Fruit fly (Drosophila melanogaster) whole organism, embryonic: ENCODE measurements around the gene SMC6.

Experiments used
- B-H2 ChIP-seq: fragments of 200-800 bp; sonication (Bioruptor generic); optimal IDR thresholded peaks from 2 replicates; lab custom pipeline; 2018; ENCODE audit warnings: missing biosample characterization, mild to moderate bottlenecking, missing genetic modification characterization
- Bgb ChIP-seq: fragments of 200-800 bp; sonication (Bioruptor generic); IDR thresholded peaks from 2 replicates; pipeline ENCODE4 v1.3.6; 2022; ENCODE audit warnings: missing biosample characterization, missing genetic modification characterization; ENCODE audit not compliant: partially characterized antibody
- CG10267 ChIP-seq: fragments of 200-800 bp; sonication (Bioruptor generic); optimal IDR thresholded peaks from 2 replicates; lab custom pipeline; 2018; ENCODE audit warnings: missing biosample characterization, mild to moderate bottlenecking, missing genetic modification characterization, moderate library complexity
- CG12219 ChIP-seq: fragments of 200-800 bp; sonication (Bioruptor generic); optimal IDR thresholded peaks from 3 replicates; lab custom pipeline; 2018; ENCODE audit warnings: missing biosample characterization, mild to moderate bottlenecking, missing genetic modification characterization
- CG12299 ChIP-seq: fragments of 200-800 bp; sonication (Bioruptor generic); optimal IDR thresholded peaks from 2 replicates; lab custom pipeline; 2018; ENCODE audit warnings: missing biosample characterization, mild to moderate bottlenecking, missing genetic modification characterization
- CG12391 ChIP-seq: fragments of 200-800 bp; sonication (Bioruptor generic); optimal IDR thresholded peaks from 3 replicates; lab custom pipeline; 2018; ENCODE audit warnings: missing biosample characterization, mild to moderate bottlenecking, missing genetic modification characterization, moderate library complexity
- CG13287 ChIP-seq: fragments of 200-800 bp; sonication (Bioruptor generic); IDR thresholded peaks from 2 replicates; pipeline ENCODE4 v1.3.6; 2022; ENCODE audit warnings: missing biosample characterization, missing genetic modification characterization; ENCODE audit not compliant: partially characterized antibody
- CG14441 ChIP-seq: fragments of 200-800 bp; sonication (Bioruptor generic); IDR thresholded peaks from 2 replicates; pipeline ENCODE4 v1.3.6; 2022; ENCODE audit warnings: missing biosample characterization, missing genetic modification characterization
- CG15696 ChIP-seq: fragments of 200-800 bp; sonication (Bioruptor generic); optimal IDR thresholded peaks from 2 replicates; lab custom pipeline; 2019; ENCODE audit warnings: missing biosample characterization, mild to moderate bottlenecking, missing genetic modification characterization, moderate library complexity
- CG17385 ChIP-seq: fragments of 200-800 bp; sonication (Bioruptor generic); optimal IDR thresholded peaks from 3 replicates; lab custom pipeline; 2018; ENCODE audit warnings: missing biosample characterization, mild to moderate bottlenecking, missing genetic modification characterization
- CG17829 ChIP-seq: fragments of 200-800 bp; optimal IDR thresholded peaks from 2 replicates; lab custom pipeline; 2019; ENCODE audit warnings: missing biosample characterization, mild to moderate bottlenecking, missing genetic modification characterization, moderate library complexity
- CG18599 ChIP-seq: fragments of 200-800 bp; sonication (Bioruptor generic); optimal IDR thresholded peaks from 3 replicates; lab custom pipeline; 2017; ENCODE audit warnings: missing biosample characterization, missing genetic modification characterization, mild to moderate bottlenecking, moderate library complexity, missing genetic modification reagents
- CG31388 ChIP-seq: fragments of 200-800 bp; sonication (Bioruptor generic); optimal IDR thresholded peaks from 2 replicates; lab custom pipeline; 2016; ENCODE audit warnings: missing biosample characterization, missing genetic modification characterization
- CG32772 ChIP-seq: fragments of 200-800 bp; sonication (Bioruptor generic); IDR thresholded peaks from 2 replicates; pipeline ENCODE4 v1.3.6; 2022; ENCODE audit warnings: missing biosample characterization, missing genetic modification characterization
- CG34224 ChIP-seq: fragments of 200-800 bp; sonication (Bioruptor generic); IDR thresholded peaks from 3 replicates; pipeline ENCODE4 v1.3.6; 2022; ENCODE audit warnings: missing biosample characterization, missing genetic modification characterization; ENCODE audit not compliant: partially characterized antibody
- CG6683 ChIP-seq: fragments of 200-800 bp; sonication (Bioruptor generic); optimal IDR thresholded peaks from 2 replicates; lab custom pipeline; 2017; ENCODE audit warnings: missing biosample characterization, mild to moderate bottlenecking, missing genetic modification characterization, missing genetic modification reagents
- CG6791 ChIP-seq: fragments of 200-800 bp; sonication (Bioruptor generic); IDR thresholded peaks from 3 replicates; pipeline ENCODE4 v1.3.6; 2022; ENCODE audit warnings: missing biosample characterization, missing genetic modification characterization; ENCODE audit not compliant: partially characterized antibody
- CG6854 ChIP-seq: fragments of 200-800 bp; sonication (Bioruptor generic); optimal IDR thresholded peaks from 3 replicates; lab custom pipeline; 2017; ENCODE audit warnings: missing biosample characterization, mild to moderate bottlenecking, missing genetic modification characterization
- CG7963 ChIP-seq: fragments of 200-800 bp; sonication (Bioruptor generic); IDR thresholded peaks from 3 replicates; pipeline ENCODE4 v1.3.6; 2022; ENCODE audit warnings: missing biosample characterization, missing genetic modification characterization; ENCODE audit not compliant: partially characterized antibody
- CG9797 ChIP-seq: fragments of 200-800 bp; sonication (Bioruptor generic); optimal IDR thresholded peaks from 3 replicates; lab custom pipeline; 2018; ENCODE audit warnings: missing biosample characterization, mild to moderate bottlenecking, missing genetic modification characterization
- CoRest ChIP-seq: fragments of 200-800 bp; sonication (Bioruptor generic); optimal IDR thresholded peaks from 3 replicates; lab custom pipeline; 2018; ENCODE audit warnings: missing biosample characterization, mild to moderate bottlenecking, missing genetic modification characterization, moderate library complexity
- CrebB ChIP-seq: fragments of 200-800 bp; sonication (Bioruptor generic); optimal IDR thresholded peaks from 3 replicates; lab custom pipeline; 2018; ENCODE audit warnings: missing biosample characterization, mild to moderate bottlenecking, missing genetic modification characterization
- Dbx ChIP-seq: fragments of 200-800 bp; sonication (Bioruptor generic); IDR thresholded peaks from 3 replicates; pipeline ENCODE4 v1.3.6; 2022; ENCODE audit warnings: missing biosample characterization, missing genetic modification characterization
- Dll ChIP-seq: fragments of 200-800 bp; sonication (Bioruptor generic); IDR thresholded peaks from 4 replicates; pipeline ENCODE4 v1.3.6; 2022; ENCODE audit warnings: missing biosample characterization, missing genetic modification characterization; ENCODE audit not compliant: partially characterized antibody
- Dref ChIP-seq: fragments of 200-800 bp; sonication (Bioruptor generic); IDR thresholded peaks from 2 replicates; pipeline ENCODE4 v1.3.6; 2022; ENCODE audit warnings: missing biosample characterization, missing genetic modification characterization
- Ets97D ChIP-seq: fragments of 200-800 bp; sonication (Bioruptor generic); optimal IDR thresholded peaks from 3 replicates; lab custom pipeline; 2016; ENCODE audit warnings: missing biosample characterization, missing genetic modification characterization
- Lhr ChIP-seq: fragments of 200-800 bp; sonication (Bioruptor generic); optimal IDR thresholded peaks from 3 replicates; lab custom pipeline; 2017; ENCODE audit warnings: mild to moderate bottlenecking, missing biosample characterization, missing genetic modification reagents, missing genetic modification characterization
- MTF-1 ChIP-seq: fragments of 200-800 bp; sonication (Bioruptor generic); optimal IDR thresholded peaks from 2 replicates; lab custom pipeline; 2018; ENCODE audit warnings: missing biosample characterization, mild to moderate bottlenecking, missing genetic modification characterization, borderline replicate concordance
- Poxn ChIP-seq: fragments of 200-800 bp; sonication (Bioruptor generic); IDR thresholded peaks from 2 replicates; pipeline ENCODE4 v1.3.6; 2022; ENCODE audit warnings: missing biosample characterization, missing genetic modification characterization
- YL-1 ChIP-seq: fragments of 200-800 bp; sonication (Bioruptor generic); optimal IDR thresholded peaks from 3 replicates; lab custom pipeline; 2017; ENCODE audit warnings: missing biosample characterization, mild to moderate bottlenecking, missing genetic modification characterization
- al ChIP-seq: fragments of 200-800 bp; sonication (Bioruptor generic); IDR thresholded peaks from 2 replicates; pipeline ENCODE4 v1.3.6; 2022; ENCODE audit warnings: missing biosample characterization, missing genetic modification characterization
- amos ChIP-seq: fragments of 200-800 bp; sonication (Bioruptor generic); IDR thresholded peaks from 2 replicates; pipeline ENCODE4 v1.3.6; 2022; ENCODE audit warnings: missing biosample characterization, missing genetic modification characterization; ENCODE audit not compliant: partially characterized antibody
- ato ChIP-seq: fragments of 200-800 bp; sonication (Bioruptor generic); IDR thresholded peaks from 2 replicates; pipeline ENCODE4 v1.3.6; 2022; ENCODE audit warnings: missing biosample characterization, missing genetic modification characterization; ENCODE audit not compliant: partially characterized antibody
- az2 ChIP-seq: fragments of 200-800 bp; sonication (Bioruptor generic); optimal IDR thresholded peaks from 3 replicates; lab custom pipeline; 2016; ENCODE audit warnings: missing biosample characterization, missing genetic modification characterization
- bowl ChIP-seq: fragments of 200-800 bp; sonication (Bioruptor generic); IDR thresholded peaks from 2 replicates; pipeline ENCODE4 v1.3.6; 2022; ENCODE audit warnings: missing biosample characterization, missing genetic modification characterization
- chinmo ChIP-seq: fragments of 200-800 bp; sonication (Bioruptor generic); IDR thresholded peaks from 4 replicates; pipeline ENCODE4 v1.3.6; 2022; ENCODE audit warnings: missing biosample characterization, missing genetic modification characterization; ENCODE audit not compliant: partially characterized antibody
- ci ChIP-seq: fragments of 200-800 bp; sonication (Bioruptor generic); IDR thresholded peaks from 3 replicates; pipeline ENCODE4 v1.3.6; 2022; ENCODE audit warnings: missing biosample characterization, missing genetic modification characterization
- dmrt11E ChIP-seq: fragments of 200-800 bp; sonication (Bioruptor generic); optimal IDR thresholded peaks from 3 replicates; lab custom pipeline; 2018; ENCODE audit warnings: missing biosample characterization, mild to moderate bottlenecking, missing genetic modification characterization, moderate library complexity
- ems ChIP-seq: fragments of 200-800 bp; sonication (Bioruptor generic); optimal IDR thresholded peaks from 3 replicates; lab custom pipeline; 2016; ENCODE audit warnings: missing biosample characterization, missing genetic modification characterization
- ftz-f1 ChIP-seq: fragments of 200-800 bp; sonication (Bioruptor generic); optimal IDR thresholded peaks from 2 replicates; lab custom pipeline; 2016; ENCODE audit warnings: missing biosample characterization, missing genetic modification characterization
- gro ChIP-seq: fragments of 200-800 bp; sonication (Bioruptor generic); optimal IDR thresholded peaks from 2 replicates; lab custom pipeline; 2016; ENCODE audit warnings: missing biosample characterization, missing genetic modification characterization
- her ChIP-seq: fragments of 200-800 bp; sonication (Bioruptor generic); optimal IDR thresholded peaks from 2 replicates; lab custom pipeline; 2016; ENCODE audit warnings: missing biosample characterization, missing genetic modification characterization
- insv ChIP-seq, 2 experiments: fragments of 200-800 bp; sonication (Bioruptor generic); optimal IDR thresholded peaks; 3 replicates each; lab custom pipeline; 2016 to 2018; ENCODE audit warnings: missing biosample characterization in 2 of 2, missing genetic modification characterization in 2 of 2
- kay ChIP-seq: fragments of 200-800 bp; sonication (Bioruptor generic); optimal IDR thresholded peaks from 2 replicates; lab custom pipeline; 2016; ENCODE audit warnings: missing biosample characterization, missing genetic modification characterization
- peb ChIP-seq: fragments of 200-800 bp; sonication (Bioruptor generic); IDR thresholded peaks from 2 replicates; pipeline ENCODE4 v1.3.6; 2022; ENCODE audit warnings: missing biosample characterization, missing genetic modification characterization
- scrt ChIP-seq: fragments of 200-800 bp; sonication (Bioruptor generic); optimal IDR thresholded peaks from 2 replicates; lab custom pipeline; 2018; ENCODE audit warnings: missing biosample characterization, mild to moderate bottlenecking, missing genetic modification characterization, moderate library complexity
- sim ChIP-seq: fragments of 200-800 bp; sonication (Bioruptor generic); IDR thresholded peaks from 2 replicates; pipeline ENCODE4 v1.3.6; 2022; ENCODE audit warnings: missing biosample characterization, missing genetic modification characterization
- slbo ChIP-seq: fragments of 200-800 bp; sonication (Bioruptor generic); IDR thresholded peaks from 2 replicates; pipeline ENCODE4 v1.3.6; 2022; ENCODE audit warnings: missing biosample characterization, missing genetic modification characterization
- sob ChIP-seq: fragments of 200-800 bp; sonication (Bioruptor generic); IDR thresholded peaks from 2 replicates; pipeline ENCODE4 v1.3.6; 2022; ENCODE audit warnings: missing biosample characterization, missing genetic modification characterization
- sr ChIP-seq: fragments of 200-800 bp; sonication (Bioruptor generic); IDR thresholded peaks from 3 replicates; pipeline ENCODE4 v1.3.6; 2022; ENCODE audit warnings: missing biosample characterization, missing genetic modification characterization

The SMC6 gene

dm6 chr3R:24226744-24227143 is 33.5 kb upstream of the SMC6 start, which contains the start of the genes Spps and CG13609 (continued):
- TF ChIP-seq ems (GFP tag; lab: Kevin White, UChicago) (peak; percentile 1), slbo (peak; percentile 42; the same call in 1 of the 2 replicates), sim (GFP tag; lab: Robert Waterston, UW) (no peak), kay (GFP tag; lab: Kevin White, UChicago) (no peak), CG7963 (GFP tag; lab: Robert Waterston, UW) (peak; percentile 98), dmrt11E (tag; lab: Kevin White, UChicago) (peak; percentile 4), CG12299 (no peak), CG6854 (GFP tag; lab: Kevin White, UChicago) (no peak), CG10267 (tag; lab: Kevin White, UChicago) (peak; percentile 40), CG13287 (peak; percentile 96), YL-1 (GFP tag; lab: Kevin White, UChicago) (peak; percentile 89), scrt (GFP tag; lab: Kevin White, UChicago) (no peak), her (GFP tag; lab: Kevin White, UChicago) (peak; percentile 22), al (no peak), ci (no peak), B-H2 (GFP tag; lab: Kevin White, UChicago) (peak; percentile 59), CG12219 (GFP tag; lab: Kevin White, UChicago) (no peak), CG12391 (tag; lab: Kevin White, UChicago) (peak; percentile 31), CG18599 (GFP tag; lab: Kevin White, UChicago) (no peak), Dref (GFP tag; lab: Robert Waterston, UW) (peak; percentile 96), chinmo (GFP tag; lab: Robert Waterston, UW) (peak; percentile 100), CrebB (tag; lab: Kevin White, UChicago) (peak; percentile 40), Poxn (GFP tag; lab: Robert Waterston, UW) (no peak), CG32772 (GFP tag; lab: Robert Waterston, UW) (no peak), gro (GFP tag; lab: Kevin White, UChicago) (peak; percentile 44), CG9797 (GFP tag; lab: Kevin White, UChicago) (peak; percentile 43), CG15696 (tag; lab: Kevin White, UChicago) (no peak), CG34224 (GFP tag; lab: Robert Waterston, UW) (peak; percentile 99), CG6683 (no peak), bowl (GFP tag; lab: Robert Waterston, UW) (no peak), Dll (peak; percentile 84), CG6791 (GFP tag; lab: Robert Waterston, UW) (peak; percentile 95), az2 (GFP tag; lab: Kevin White, UChicago) (no peak), sr (peak; percentile 9; the same call in 1 of the 3 replicates), ato (GFP tag; lab: Robert Waterston, UW) (peak; percentile 99), CG17829 (tag; lab: Kevin White, UChicago) (peak; percentile 55), Ets97D (GFP tag; lab: Kevin White, UChicago) (peak; percentile 93), CG31388 (GFP tag; lab: Kevin White, UChicago) (no peak), CG14441 (GFP tag; lab: Robert Waterston, UW) (0 out of 2 replicates have a peak, but pooled peaks have one; percentile 5), CoRest (tag; lab: Kevin White, UChicago) (peak; percentile 24), sob (GFP tag; lab: Robert Waterston, UW) (peak; percentile 47; the same call in 1 of the 2 replicates), MTF-1 (GFP tag; lab: Kevin White, UChicago) (no peak), Lhr (GFP tag; lab: Kevin White, UChicago) (peak; percentile 9), ftz-f1 (GFP tag; lab: Kevin White, UChicago) (peak; percentile 26), Dbx (0 out of 3 replicates have a peak, but pooled peaks have one; percentile 53), CG17385 (peak; percentile 100), Bgb (GFP tag; lab: Robert Waterston, UW) (peak; percentile 99), insv (GFP tag; optimal IDR thresholded peaks at IDR 0.05; lab: Kevin White, UChicago) (peak in 1 of 2 experiments; percentile 16), peb (no peak), amos (peak; percentile 96)
